Fruit fly (Drosophila melanogaster) whole organism: Measurements from ENCODE around the gene RpL10Ab.

Experiments used
- CG8478 ChIP-seq: fragments of >200 bp; optimal IDR thresholded peaks from 2 replicates; lab custom pipeline; 2018; ENCODE audit warnings: inconsistent platforms
- Dll ChIP-seq: fragments of >200 bp; optimal IDR thresholded peaks from 2 replicates; lab custom pipeline; 2017
- EcR ChIP-seq, 2 experiments: fragments of >200 bp; optimal IDR thresholded peaks; 2 replicates each; lab custom pipeline; 2017; ENCODE audit warnings: missing biosample characterization in 2 of 2, missing genetic modification characterization in 2 of 2, missing genetic modification reagents in 2 of 2
- pan ChIP-seq: fragments of >200 bp; optimal IDR thresholded peaks from 2 replicates; lab custom pipeline; 2017
- psq ChIP-seq: fragments of >200 bp; optimal IDR thresholded peaks from 2 replicates; lab custom pipeline; 2017
- usp ChIP-seq: fragments of >200 bp; optimal IDR thresholded peaks from 2 replicates; lab custom pipeline; 2017; ENCODE audit warnings: missing biosample characterization, missing genetic modification characterization, mixed read lengths

- TF ChIP-seq usp (GFP tag; lab: Kevin White, UChicago) (no peak), pan (lab: Kevin White, UChicago) (no peak), CG8478 (lab: Kevin White, UChicago) (no peak), psq (lab: Kevin White, UChicago) (no peak), Dll (lab: Kevin White, UChicago) (peak; percentile 41), EcR (GFP tag; optimal IDR thresholded peaks at IDR 0.05; lab: Kevin White, UChicago) (no peak)
Observed at dm6 chr3L:11819639-11820456, 2.8 kb upstream of the RpL10Ab start.
